Worm (Caenorhabditis elegans) whole organism, early embryonic: ENCODE measurements around the gene ceh-83.

ENCODE experiments used
- hmbx-1 ChIP-seq: sonication (generic microtip); optimal IDR thresholded peaks from 2 replicates; lab custom pipeline; 2016; ENCODE audit warnings: mild to moderate bottlenecking, missing genetic modification characterization, missing compliant biosample characterization
- hmg-4 ChIP-seq: fragments of 200-800 bp; sonication (Bioruptor generic); optimal IDR thresholded peaks from 2 replicates; lab custom pipeline; 2018; ENCODE audit warnings: mild to moderate bottlenecking, missing genetic modification characterization, missing compliant biosample characterization

ce11 chrII:1771785-1772184, 35.5 kb upstream of the ceh-83 start, which contains the start of gene math-3:
- TF ChIP-seq hmbx-1: no peak
- TF ChIP-seq hmg-4 (GFP tag; lab: Kevin White, UChicago): no peak
